Worm (Caenorhabditis elegans) whole organism, young adult: ENCODE results near the gene F49H12.7.

Experiments
- B0261.1 ChIP-seq: sonication (generic microtip); optimal IDR thresholded peaks from 2 replicates; lab custom pipeline; 2016; ENCODE audit warnings: mild to moderate bottlenecking, missing genetic modification characterization, moderate library complexity, missing compliant biosample characterization
- C06A6.2 ChIP-seq: fragments of 200-800 bp; sonication (Bioruptor generic); conservative IDR thresholded peaks from 2 replicates; pipeline ENCODE4 v1.3.6; 2022; ENCODE audit warnings: missing genetic modification characterization, missing compliant biosample characterization
- let-607 ChIP-seq, 2 experiments: fragments of 200-800 bp in 1 of 2; sonication (Bioruptor generic) in 1 of 2; sonication (generic microtip) in 1 of 2; optimal IDR thresholded peaks; 2 replicates each; lab custom pipeline; 2016 to 2018; ENCODE audit warnings: mild to moderate bottlenecking in 2 of 2, missing compliant biosample characterization in 2 of 2, missing genetic modification characterization in 2 of 2, moderate library complexity in 2 of 2, missing genotype in 1 of 2
- snpc-4 ChIP-seq, 5 experiments: fragments of 150-350 bp in 1 of 5; sonication (generic microtip) in 4 of 5; optimal IDR thresholded peaks; 2 replicates each; lab custom pipeline; 2014 to 2018; ENCODE audit warnings: missing genetic modification characterization in 5 of 5, missing biosample characterization in 3 of 5, antibody characterized with exemption in 2 of 5, mild to moderate bottlenecking in 2 of 5, missing compliant biosample characterization in 2 of 5, missing genotype in 2 of 5, moderate library complexity in 2 of 5, missing genetic modification reagents in 1 of 5
- unc-62 ChIP-seq: fragments of 150-350 bp; optimal IDR thresholded peaks from 2 replicates; lab custom pipeline; 2014; ENCODE audit warnings: missing biosample characterization, missing genetic modification reagents, missing genetic modification characterization

DNA sequence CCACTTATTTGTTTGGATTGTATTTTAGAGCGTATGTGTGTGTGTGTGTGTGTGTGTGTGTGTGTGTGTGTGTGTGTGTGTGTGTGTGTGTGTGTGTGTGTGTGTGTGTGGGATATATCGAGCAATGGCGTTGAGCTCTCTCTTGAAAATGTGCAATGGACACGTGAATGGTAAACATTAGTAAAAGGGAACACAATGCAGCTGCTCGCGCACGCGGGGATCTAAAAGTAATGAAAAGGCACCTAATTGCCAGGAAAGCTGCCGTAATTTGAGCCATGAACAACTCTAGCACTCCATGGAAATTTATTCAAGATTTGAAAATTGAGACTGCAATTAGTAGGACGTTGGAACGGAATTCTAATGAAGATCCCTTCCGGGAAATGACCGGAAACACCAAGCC, 21.6 kb upstream of the F49H12.7 start:
- no peak for TF ChIP-seq B0261.1 (tag; lab: Kevin White, UChicago)
- TF ChIP-seq unc-62 (GFP tag; lab: Kevin White, UChicago) = no peak
- TF ChIP-seq C06A6.2 (GFP tag; lab: Robert Waterston, UW) = no peak
- no peak for TF ChIP-seq let-607 (tag; optimal IDR thresholded peaks at IDR 0.05; lab: Kevin White, UChicago)
- no peak for TF ChIP-seq snpc-4 (GFP tag; optimal IDR thresholded peaks at IDR 0.05; lab: Kevin White, UChicago)
- TF ChIP-seq snpc-4 (tag; optimal IDR thresholded peaks at IDR 0.05; lab: Kevin White, UChicago) = no peak
